Fruit fly (Drosophila melanogaster): Measurements from ENCODE around the gene CG18558.

DNA sequence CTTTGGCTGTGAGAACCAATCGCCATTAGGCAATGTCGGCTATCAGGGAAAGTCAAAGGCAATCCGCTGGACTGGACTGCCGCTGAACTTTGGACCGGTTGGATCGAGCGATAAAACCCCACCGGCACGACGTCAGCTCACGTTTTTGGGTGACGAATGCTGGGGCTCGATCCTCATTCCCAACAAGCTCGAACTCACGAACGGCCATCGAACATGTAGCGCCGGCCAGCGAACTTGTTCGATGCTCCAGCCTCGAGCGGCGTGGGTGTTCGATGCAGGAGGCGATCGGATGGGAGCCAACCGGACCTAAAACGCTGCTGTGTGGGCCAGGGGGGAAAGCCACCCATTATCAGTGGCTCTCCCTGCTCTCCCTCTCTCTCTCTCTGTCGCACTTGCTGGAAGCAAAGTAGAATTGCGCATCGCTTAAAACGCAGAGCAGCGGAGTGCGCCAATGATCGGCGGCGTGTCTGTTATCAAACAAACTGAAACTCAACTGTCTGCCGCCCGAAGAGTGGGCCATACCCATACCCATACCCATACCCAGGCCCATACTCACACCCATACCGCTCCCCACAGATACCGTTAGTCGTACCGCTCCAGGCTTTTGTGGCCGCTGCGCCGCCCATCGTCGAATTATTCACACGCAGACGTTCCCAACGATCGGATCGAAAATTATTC, 39.5 kb downstream of the CG18558 start, which contains the start of gene daw:
- TF ChIP-seq CG8478 (optimal IDR thresholded peaks at IDR 0.05) (no peak), CTCF (optimal IDR thresholded peaks at IDR 0.05) (no peak)

Measured in S2 (cell line).